Fruit fly (Drosophila melanogaster) whole organism: ENCODE measurements around the gene fng.

Source experiments
- CG8478 ChIP-seq: fragments of >200 bp; optimal IDR thresholded peaks from 2 replicates; lab custom pipeline; 2018; ENCODE audit warnings: inconsistent platforms
- Dll ChIP-seq: fragments of >200 bp; optimal IDR thresholded peaks from 2 replicates; lab custom pipeline; 2017
- EcR ChIP-seq, 2 experiments: fragments of >200 bp; optimal IDR thresholded peaks; 2 replicates each; lab custom pipeline; 2017; ENCODE audit warnings: missing biosample characterization in 2 of 2, missing genetic modification characterization in 2 of 2, missing genetic modification reagents in 2 of 2
- pan ChIP-seq: fragments of >200 bp; optimal IDR thresholded peaks from 2 replicates; lab custom pipeline; 2017
- psq ChIP-seq: fragments of >200 bp; optimal IDR thresholded peaks from 2 replicates; lab custom pipeline; 2017
- usp ChIP-seq: fragments of >200 bp; optimal IDR thresholded peaks from 2 replicates; lab custom pipeline; 2017; ENCODE audit warnings: missing biosample characterization, missing genetic modification characterization, mixed read lengths

Gene fng

DNA sequence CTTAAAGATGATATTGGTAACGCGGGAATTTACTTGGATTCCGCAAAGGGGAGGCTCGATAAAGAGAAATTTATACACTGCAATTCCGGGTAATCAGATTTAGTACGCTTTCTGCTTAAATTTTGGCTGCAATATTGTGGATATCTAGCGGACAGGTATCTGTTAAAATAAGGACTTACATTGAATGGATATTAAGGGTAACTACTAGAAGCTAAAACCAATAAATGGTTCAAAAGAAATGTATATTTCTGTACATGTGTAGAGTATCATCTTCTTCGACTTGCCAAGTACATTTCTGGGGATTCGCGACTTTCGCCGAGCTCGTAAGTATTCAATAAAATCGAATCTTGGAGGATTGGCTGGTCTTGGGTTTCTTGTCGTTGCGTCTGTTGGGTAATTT is 19.9 kb downstream of the fng start:
- TF ChIP-seq usp (GFP tag; lab: Kevin White, UChicago), result no peak
- TF ChIP-seq CG8478 (lab: Kevin White, UChicago), result no peak
- no peak for TF ChIP-seq Dll (lab: Kevin White, UChicago)
- TF ChIP-seq pan (lab: Kevin White, UChicago), result no peak
- TF ChIP-seq EcR (GFP tag; optimal IDR thresholded peaks at IDR 0.05; lab: Kevin White, UChicago), result no peak
- no peak for TF ChIP-seq psq (lab: Kevin White, UChicago)

DNA sequence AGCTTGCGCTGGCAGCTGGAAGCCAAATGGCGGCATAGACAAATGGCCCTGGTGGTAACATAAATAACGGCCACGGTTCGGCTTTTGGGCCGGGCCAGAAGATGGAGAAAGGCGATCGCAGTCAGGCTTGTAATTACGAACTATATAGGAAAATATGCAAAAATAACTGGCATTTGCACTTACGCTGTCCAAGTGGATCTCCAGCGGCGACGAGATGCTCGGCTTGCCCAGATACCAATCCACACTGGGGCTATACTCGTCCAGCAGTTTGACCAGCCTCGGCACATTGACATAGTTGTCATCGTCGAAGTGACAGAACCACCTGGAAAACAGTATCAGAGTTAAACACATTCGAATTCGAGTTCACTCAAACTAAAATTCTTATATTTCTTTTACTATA is 21.8 kb downstream of the fng start, which contains the start of gene CG10589:
Gene CG10589, plus strand, starts transcription at position 301 of the 400 bp plus-strand sequence.
- TF ChIP-seq pan (lab: Kevin White, UChicago) (no peak), psq (lab: Kevin White, UChicago) (no peak), EcR (GFP tag; optimal IDR thresholded peaks at IDR 0.05; lab: Kevin White, UChicago) (no peak), usp (GFP tag; lab: Kevin White, UChicago) (no peak), Dll (lab: Kevin White, UChicago) (no peak)

DNA sequence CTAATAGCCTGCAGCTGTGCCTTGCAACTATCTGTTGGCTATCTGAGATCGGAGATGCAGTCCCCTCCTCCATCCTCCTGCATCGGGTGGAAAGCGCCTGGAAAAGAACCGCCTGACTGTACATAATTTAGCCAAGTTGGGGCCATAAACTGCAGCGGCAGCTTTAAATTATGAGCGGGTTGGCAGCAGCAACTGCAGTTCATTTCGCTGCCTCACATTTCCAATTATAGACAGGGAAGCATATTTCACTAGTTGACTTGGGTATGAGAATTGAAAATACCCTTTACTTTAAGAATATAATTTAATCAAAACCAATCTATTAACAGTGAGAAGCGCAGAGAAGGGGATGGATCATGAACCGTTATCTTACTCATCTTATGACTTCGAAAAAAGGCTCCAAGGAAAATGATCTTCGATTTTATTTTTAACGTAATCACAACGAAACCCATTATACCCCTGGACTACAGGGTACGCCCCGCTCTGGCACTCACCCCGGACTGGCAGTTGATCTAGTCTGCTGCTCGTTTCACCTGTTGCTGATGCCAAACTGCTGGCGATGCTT is 26.2 kb downstream of the fng start:
- TF ChIP-seq pan (lab: Kevin White, UChicago), result no peak
- TF ChIP-seq CG8478 (lab: Kevin White, UChicago), result no peak
- TF ChIP-seq usp (GFP tag; lab: Kevin White, UChicago), result no peak
- TF ChIP-seq Dll (lab: Kevin White, UChicago), result no peak
- no peak for TF ChIP-seq psq (lab: Kevin White, UChicago)
- TF ChIP-seq EcR (GFP tag; optimal IDR thresholded peaks at IDR 0.05; lab: Kevin White, UChicago), result no peak

DNA sequence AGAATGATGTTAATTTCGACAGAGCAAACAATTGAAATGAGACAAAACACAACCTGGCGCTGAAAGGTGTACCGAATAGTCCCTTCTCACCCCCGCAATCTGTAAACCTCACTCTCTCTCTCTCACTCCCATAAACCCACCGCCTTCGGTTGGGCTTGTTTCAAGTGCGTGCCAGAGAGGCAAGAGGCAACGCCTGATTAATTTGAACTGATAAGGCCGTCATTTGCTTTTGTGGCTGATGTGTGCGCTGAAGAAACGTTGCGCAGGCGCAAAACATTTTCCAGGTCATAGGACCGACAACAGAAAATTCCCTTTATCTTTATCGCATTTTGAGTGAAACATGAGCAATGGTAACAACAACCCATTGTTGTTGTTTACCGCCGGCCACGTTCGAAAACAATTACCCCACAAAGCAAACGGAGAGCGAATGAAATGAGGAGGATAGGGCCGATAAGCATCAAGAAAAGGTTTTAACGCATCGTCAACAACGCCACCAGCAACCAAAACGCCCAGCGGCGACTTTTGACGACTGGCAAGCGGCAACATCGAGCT is 27.0 kb downstream of the fng start:
- TF ChIP-seq psq (lab: Kevin White, UChicago), result no peak
- no peak for TF ChIP-seq pan (lab: Kevin White, UChicago)
- TF ChIP-seq CG8478 (lab: Kevin White, UChicago), result no peak
- TF ChIP-seq EcR (GFP tag; optimal IDR thresholded peaks at IDR 0.05; lab: Kevin White, UChicago), result no peak
- TF ChIP-seq usp (GFP tag; lab: Kevin White, UChicago), result no peak
- TF ChIP-seq Dll (lab: Kevin White, UChicago), result no peak

DNA sequence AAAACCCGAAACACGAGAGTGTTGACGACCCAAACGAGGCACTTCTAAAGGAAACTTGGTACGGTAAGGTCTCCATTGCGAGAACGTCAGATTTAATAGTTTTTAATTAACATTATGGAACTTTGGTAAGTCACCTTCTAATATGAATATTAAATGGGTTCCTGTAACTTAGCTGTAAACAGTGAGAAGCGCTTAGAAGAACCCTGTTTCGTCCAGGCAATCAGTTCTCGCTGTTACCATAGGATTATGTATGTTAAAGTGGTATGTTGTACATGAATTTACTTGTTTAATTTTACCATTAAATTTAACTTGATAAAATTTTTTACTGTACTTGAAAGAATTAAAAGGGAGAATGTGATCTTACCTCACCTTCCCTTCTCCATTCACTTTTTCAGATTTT is 27.5 kb downstream of the fng start:
- TF ChIP-seq usp (GFP tag; lab: Kevin White, UChicago) (no peak), CG8478 (lab: Kevin White, UChicago) (no peak), pan (lab: Kevin White, UChicago) (no peak), Dll (lab: Kevin White, UChicago) (no peak), EcR (GFP tag; optimal IDR thresholded peaks at IDR 0.05; lab: Kevin White, UChicago) (no peak), psq (lab: Kevin White, UChicago) (no peak)

DNA sequence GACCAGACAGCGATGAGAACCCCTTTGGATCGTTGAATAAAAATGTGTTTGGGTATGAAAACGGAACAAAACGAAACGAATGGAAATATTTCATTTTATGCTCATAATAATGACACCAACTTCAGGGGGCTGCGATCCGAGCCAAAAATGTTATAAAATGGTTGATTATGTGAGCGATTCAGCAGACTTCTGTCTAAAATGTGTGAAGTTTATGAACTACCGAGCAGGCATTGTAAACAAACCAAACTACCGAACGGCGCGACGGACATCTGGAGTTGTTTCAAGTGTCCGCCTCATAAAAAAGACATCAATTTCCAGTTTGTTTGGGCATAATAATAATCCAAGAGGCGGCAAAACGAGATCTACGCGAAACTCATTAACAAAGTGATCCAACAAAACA is 28.8 kb downstream of the fng start:
- TF ChIP-seq psq (lab: Kevin White, UChicago) (no peak), usp (GFP tag; lab: Kevin White, UChicago) (no peak), pan (lab: Kevin White, UChicago) (no peak), CG8478 (lab: Kevin White, UChicago) (no peak), EcR (GFP tag; optimal IDR thresholded peaks at IDR 0.05; lab: Kevin White, UChicago) (no peak), Dll (lab: Kevin White, UChicago) (no peak)

DNA sequence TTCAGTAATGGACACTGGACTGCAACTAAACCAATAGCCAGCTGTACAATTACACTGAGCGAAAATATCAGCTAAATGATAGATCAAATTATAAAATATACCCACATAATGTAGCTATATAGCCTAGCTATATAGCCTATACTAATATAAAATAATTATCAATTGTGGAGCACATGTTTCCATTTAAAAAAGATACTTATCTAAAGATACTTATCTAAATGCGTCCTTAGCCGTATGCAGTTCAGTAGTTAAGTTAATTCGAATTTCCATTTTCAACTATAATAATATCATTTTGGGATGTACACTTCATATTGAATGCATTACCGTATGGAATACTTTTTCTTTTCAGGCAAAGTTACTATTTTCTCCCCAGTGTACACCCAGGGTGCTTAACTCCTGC is 30.4 kb downstream of the fng start:
- no peak for TF ChIP-seq CG8478 (lab: Kevin White, UChicago)
- no peak for TF ChIP-seq psq (lab: Kevin White, UChicago)
- TF ChIP-seq usp (GFP tag; lab: Kevin White, UChicago), result no peak
- TF ChIP-seq EcR (GFP tag; optimal IDR thresholded peaks at IDR 0.05; lab: Kevin White, UChicago), result no peak
- no peak for TF ChIP-seq pan (lab: Kevin White, UChicago)
- TF ChIP-seq Dll (lab: Kevin White, UChicago), result no peak

DNA sequence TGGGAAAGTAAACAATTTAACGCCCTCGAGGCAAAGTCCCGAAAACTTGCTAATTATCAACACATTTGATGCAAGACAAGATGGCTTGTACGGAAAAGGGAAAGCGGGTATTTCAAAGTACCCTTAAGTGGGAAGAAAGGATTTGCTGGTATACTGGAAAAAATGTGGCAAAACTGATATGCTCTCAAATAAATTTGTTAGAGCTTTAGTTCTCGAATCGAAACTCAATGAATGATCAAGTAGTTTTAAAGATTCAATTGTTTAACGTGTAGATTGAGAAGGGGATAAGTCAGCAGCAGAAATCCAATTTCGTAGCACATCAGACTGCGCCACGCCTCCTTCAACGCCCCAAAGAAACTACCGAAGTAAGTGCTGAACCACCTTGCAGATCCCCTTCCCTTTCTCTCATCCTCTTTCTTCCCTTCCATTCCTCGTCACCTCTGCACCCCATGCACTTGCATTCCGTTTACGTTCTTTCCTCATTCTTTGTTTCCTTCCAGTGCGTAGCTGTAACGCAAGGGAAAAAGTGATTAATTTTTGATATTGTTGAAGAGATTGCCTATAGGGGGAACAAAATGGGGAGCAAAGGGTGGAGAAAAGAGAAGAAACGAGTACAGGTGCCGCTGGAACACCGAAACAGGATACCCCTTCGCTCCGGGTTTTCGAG is 32.2 kb downstream of the fng start:
- no peak for TF ChIP-seq EcR (GFP tag; optimal IDR thresholded peaks at IDR 0.05; lab: Kevin White, UChicago)

DNA sequence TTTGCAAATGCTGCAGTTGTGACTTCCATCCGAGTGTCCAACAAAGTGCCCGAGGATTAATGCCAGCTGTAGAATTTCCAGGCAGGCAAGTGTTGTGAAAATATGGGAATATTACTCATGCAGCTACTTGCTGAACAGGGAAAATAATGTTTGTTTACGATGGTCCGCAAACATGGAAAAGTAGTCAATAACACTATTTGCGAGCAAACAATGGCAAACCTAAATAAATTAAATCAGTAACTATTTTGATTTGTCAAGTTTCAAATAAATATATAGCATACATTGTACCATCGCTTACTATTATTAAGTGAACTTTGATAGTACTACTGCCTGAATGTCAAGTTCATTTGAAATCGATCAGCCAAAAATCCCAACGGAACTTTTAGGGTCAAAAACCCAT is 34.2 kb downstream of the fng start:
- no peak for TF ChIP-seq psq (lab: Kevin White, UChicago)
- no peak for TF ChIP-seq CG8478 (lab: Kevin White, UChicago)
- no peak for TF ChIP-seq Dll (lab: Kevin White, UChicago)
- TF ChIP-seq usp (GFP tag; lab: Kevin White, UChicago), result no peak
- no peak for TF ChIP-seq EcR (GFP tag; optimal IDR thresholded peaks at IDR 0.05; lab: Kevin White, UChicago)
- TF ChIP-seq pan (lab: Kevin White, UChicago), result no peak

DNA sequence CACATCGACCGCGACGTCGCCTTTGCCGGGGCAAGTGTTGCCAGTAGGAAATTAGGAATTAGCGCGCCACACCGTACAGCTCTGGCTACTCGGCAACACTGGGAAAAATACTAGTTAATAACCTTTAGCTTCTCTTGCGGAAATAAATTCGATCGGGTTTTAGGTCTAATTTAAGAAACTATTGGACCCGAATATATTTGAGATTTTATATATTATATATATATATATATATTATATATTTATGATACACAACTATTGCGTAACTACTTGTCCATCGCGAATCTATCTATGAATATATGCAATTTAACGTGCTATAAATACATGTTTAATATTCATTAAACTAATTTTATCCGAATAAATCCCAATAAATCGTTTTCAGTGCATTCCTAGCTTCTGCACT is 34.9 kb downstream of the fng start:
- TF ChIP-seq psq (lab: Kevin White, UChicago), result no peak
- TF ChIP-seq pan (lab: Kevin White, UChicago), result no peak
- no peak for TF ChIP-seq CG8478 (lab: Kevin White, UChicago)
- no peak for TF ChIP-seq EcR (GFP tag; optimal IDR thresholded peaks at IDR 0.05; lab: Kevin White, UChicago)
- no peak for TF ChIP-seq Dll (lab: Kevin White, UChicago)
- no peak for TF ChIP-seq usp (GFP tag; lab: Kevin White, UChicago)

DNA sequence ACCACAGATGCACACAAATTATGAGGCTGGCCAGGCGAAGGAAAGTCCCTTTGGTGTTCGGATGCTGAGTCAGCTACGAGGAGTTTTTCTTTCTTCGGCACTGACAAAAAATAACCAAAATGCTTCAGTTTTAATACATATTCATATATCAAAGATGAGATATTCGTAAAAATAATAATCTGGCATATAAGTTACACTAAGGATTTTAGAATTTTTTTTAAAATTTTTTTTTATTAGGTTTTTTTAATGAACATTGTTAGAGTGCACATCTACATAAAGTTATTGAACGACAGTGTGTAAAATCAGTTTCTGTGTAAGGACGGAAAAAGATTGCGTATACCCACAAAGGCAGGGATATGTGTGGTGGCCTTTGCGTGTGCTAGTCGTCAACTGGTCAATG is 42.4 kb downstream of the fng start:
- TF ChIP-seq EcR (GFP tag; optimal IDR thresholded peaks at IDR 0.05; lab: Kevin White, UChicago) (no peak), psq (lab: Kevin White, UChicago) (no peak), pan (lab: Kevin White, UChicago) (no peak), usp (GFP tag; lab: Kevin White, UChicago) (no peak), CG8478 (lab: Kevin White, UChicago) (no peak), Dll (lab: Kevin White, UChicago) (no peak)
